Fruit fly (Drosophila melanogaster) whole organism, embryonic: Measurements from ENCODE around the gene ZnT77C.

ENCODE experiments used
- Asciz ChIP-seq: fragments of 200-800 bp; sonication (Bioruptor generic); optimal IDR thresholded peaks from 2 replicates; lab custom pipeline; 2017; ENCODE audit warnings: missing biosample characterization, mild to moderate bottlenecking, missing genetic modification characterization, missing genetic modification reagents
- B-H1 ChIP-seq: fragments of 200-800 bp; sonication (Bioruptor generic); IDR thresholded peaks from 3 replicates; pipeline ENCODE4 v1.3.6; 2022; ENCODE audit warnings: missing biosample characterization, missing genetic modification characterization
- CG10274 ChIP-seq: fragments of 200-800 bp; sonication (Bioruptor generic); optimal IDR thresholded peaks from 3 replicates; lab custom pipeline; 2017; ENCODE audit warnings: missing biosample characterization, mild to moderate bottlenecking, missing genetic modification characterization
- CG1233 ChIP-seq: fragments of 200-800 bp; sonication (Bioruptor generic); optimal IDR thresholded peaks from 4 replicates; lab custom pipeline; 2018; ENCODE audit warnings: missing biosample characterization, mild to moderate bottlenecking, missing genetic modification characterization
- CG13287 ChIP-seq: fragments of 200-800 bp; sonication (Bioruptor generic); IDR thresholded peaks from 2 replicates; pipeline ENCODE4 v1.3.6; 2022; ENCODE audit warnings: missing biosample characterization, missing genetic modification characterization; ENCODE audit not compliant: partially characterized antibody
- CG14860 ChIP-seq: fragments of 200-800 bp; sonication (Bioruptor generic); IDR thresholded peaks from 3 replicates; pipeline ENCODE4 v1.3.6; 2022; ENCODE audit warnings: missing biosample characterization, missing genetic modification characterization; ENCODE audit not compliant: partially characterized antibody
- CG14965 ChIP-seq: fragments of 200-800 bp; sonication (Bioruptor generic); optimal IDR thresholded peaks from 2 replicates; lab custom pipeline; 2016; ENCODE audit warnings: missing biosample characterization, missing genetic modification characterization, borderline replicate concordance
- CG15696 ChIP-seq: fragments of 200-800 bp; sonication (Bioruptor generic); optimal IDR thresholded peaks from 2 replicates; lab custom pipeline; 2019; ENCODE audit warnings: missing biosample characterization, mild to moderate bottlenecking, missing genetic modification characterization, moderate library complexity
- CG16813 ChIP-seq: fragments of 200-800 bp; sonication (Bioruptor generic); IDR thresholded peaks from 3 replicates; pipeline ENCODE4 v1.3.6; 2022; ENCODE audit warnings: missing biosample characterization, missing genetic modification characterization; ENCODE audit not compliant: partially characterized antibody
- CG2116 ChIP-seq: fragments of 200-800 bp; sonication (Bioruptor generic); optimal IDR thresholded peaks from 3 replicates; lab custom pipeline; 2018; ENCODE audit warnings: missing biosample characterization, mild to moderate bottlenecking, missing genetic modification characterization
- CG31441 ChIP-seq: fragments of 200-800 bp; sonication (Bioruptor generic); IDR thresholded peaks from 2 replicates; pipeline ENCODE4 v1.3.6; 2022; ENCODE audit warnings: missing biosample characterization, missing genetic modification characterization
- CG3281 ChIP-seq: fragments of 200-800 bp; sonication (Bioruptor generic); optimal IDR thresholded peaks from 3 replicates; lab custom pipeline; 2017; ENCODE audit warnings: missing biosample characterization, mild to moderate bottlenecking, missing genetic modification characterization
- CG33213 ChIP-seq: fragments of 200-800 bp; sonication (Bioruptor generic); optimal IDR thresholded peaks from 3 replicates; lab custom pipeline; 2016; ENCODE audit warnings: missing biosample characterization, missing genetic modification characterization
- CG4820 ChIP-seq: fragments of 200-800 bp; sonication (Bioruptor generic); optimal IDR thresholded peaks from 3 replicates; lab custom pipeline; 2016; ENCODE audit warnings: missing biosample characterization, missing genetic modification characterization
- CG6175 ChIP-seq: fragments of 200-800 bp; sonication (Bioruptor generic); IDR thresholded peaks from 3 replicates; pipeline ENCODE4 v1.3.6; 2022; ENCODE audit warnings: missing biosample characterization, missing genetic modification characterization
- CG6254 ChIP-seq: fragments of 200-800 bp; sonication (Bioruptor generic); optimal IDR thresholded peaks from 3 replicates; lab custom pipeline; 2017; ENCODE audit warnings: mild to moderate bottlenecking, missing biosample characterization, missing genetic modification reagents, missing genetic modification characterization
- CG6683 ChIP-seq: fragments of 200-800 bp; sonication (Bioruptor generic); optimal IDR thresholded peaks from 2 replicates; lab custom pipeline; 2017; ENCODE audit warnings: missing biosample characterization, mild to moderate bottlenecking, missing genetic modification characterization, missing genetic modification reagents
- CG8944 ChIP-seq: fragments of 200-800 bp; sonication (Bioruptor generic); optimal IDR thresholded peaks from 3 replicates; lab custom pipeline; 2016; ENCODE audit warnings: missing biosample characterization, missing genetic modification characterization
- CG9817 ChIP-seq: fragments of 200-800 bp; sonication (Bioruptor generic); optimal IDR thresholded peaks from 2 replicates; lab custom pipeline; 2018; ENCODE audit warnings: missing biosample characterization, mild to moderate bottlenecking, missing genetic modification characterization, moderate library complexity
- CG9932 ChIP-seq: fragments of 200-800 bp; sonication (Bioruptor generic); IDR thresholded peaks from 2 replicates; pipeline ENCODE4 v1.3.6; 2022; ENCODE audit warnings: missing biosample characterization, missing genetic modification characterization
- Camta ChIP-seq: fragments of 200-800 bp; sonication (Bioruptor generic); optimal IDR thresholded peaks from 2 replicates; lab custom pipeline; 2016; ENCODE audit warnings: missing biosample characterization, missing genetic modification characterization
- Fer2 ChIP-seq: fragments of 200-800 bp; sonication (Bioruptor generic); optimal IDR thresholded peaks from 2 replicates; lab custom pipeline; 2018; ENCODE audit warnings: missing biosample characterization, mild to moderate bottlenecking, missing genetic modification characterization, moderate library complexity
- Hr3 ChIP-seq: fragments of 200-800 bp; sonication (Bioruptor generic); optimal IDR thresholded peaks from 3 replicates; lab custom pipeline; 2016; ENCODE audit warnings: missing biosample characterization, missing genetic modification characterization
- Lhr ChIP-seq: fragments of 200-800 bp; sonication (Bioruptor generic); optimal IDR thresholded peaks from 3 replicates; lab custom pipeline; 2017; ENCODE audit warnings: mild to moderate bottlenecking, missing biosample characterization, missing genetic modification reagents, missing genetic modification characterization
- MESR4 ChIP-seq: fragments of 200-800 bp; sonication (Bioruptor generic); optimal IDR thresholded peaks from 2 replicates; lab custom pipeline; 2018; ENCODE audit warnings: missing biosample characterization, mild to moderate bottlenecking, missing genetic modification characterization, moderate library complexity
- Myb ChIP-seq: fragments of 200-800 bp; sonication (Bioruptor generic); optimal IDR thresholded peaks from 2 replicates; lab custom pipeline; 2016; ENCODE audit warnings: missing biosample characterization, missing genetic modification characterization
- Rfx ChIP-seq: fragments of 200-800 bp; sonication (Bioruptor generic); IDR thresholded peaks from 2 replicates; pipeline ENCODE4 v1.3.6; 2022; ENCODE audit warnings: missing biosample characterization, missing genetic modification characterization
- Side ChIP-seq: fragments of 200-800 bp; sonication (Bioruptor generic); optimal IDR thresholded peaks from 2 replicates; lab custom pipeline; 2016; ENCODE audit warnings: missing biosample characterization, missing genetic modification characterization
- Sox100B ChIP-seq: fragments of 200-800 bp; sonication (Bioruptor generic); optimal IDR thresholded peaks from 3 replicates; lab custom pipeline; 2018; ENCODE audit warnings: missing biosample characterization, mild to moderate bottlenecking, missing genetic modification characterization
- Sox102F ChIP-seq: fragments of 200-800 bp; sonication (Bioruptor generic); optimal IDR thresholded peaks from 2 replicates; lab custom pipeline; 2018; ENCODE audit warnings: missing biosample characterization, mild to moderate bottlenecking, missing genetic modification characterization, moderate library complexity
- Ssrp ChIP-seq: fragments of 200-800 bp; sonication (Bioruptor generic); optimal IDR thresholded peaks from 2 replicates; lab custom pipeline; 2018; ENCODE audit warnings: missing biosample characterization, mild to moderate bottlenecking, missing genetic modification characterization, moderate library complexity
- crc ChIP-seq: fragments of 200-800 bp; sonication (Bioruptor generic); optimal IDR thresholded peaks from 2 replicates; lab custom pipeline; 2016; ENCODE audit warnings: missing biosample characterization, missing genetic modification characterization
- dysf ChIP-seq: fragments of 200-800 bp; sonication (Bioruptor generic); IDR thresholded peaks from 3 replicates; pipeline ENCODE4 v1.3.6; 2022; ENCODE audit warnings: missing biosample characterization, missing genetic modification characterization
- ewg ChIP-seq: fragments of 200-800 bp; sonication (Bioruptor generic); optimal IDR thresholded peaks from 3 replicates; lab custom pipeline; 2017; ENCODE audit warnings: mild to moderate bottlenecking, missing biosample characterization, missing genetic modification reagents, missing genetic modification characterization
- ftz-f1 ChIP-seq: fragments of 200-800 bp; sonication (Bioruptor generic); optimal IDR thresholded peaks from 2 replicates; lab custom pipeline; 2016; ENCODE audit warnings: missing biosample characterization, missing genetic modification characterization
- gfzf ChIP-seq: fragments of 200-800 bp; sonication (Bioruptor generic); optimal IDR thresholded peaks from 2 replicates; lab custom pipeline; 2016; ENCODE audit warnings: missing biosample characterization, mild to moderate bottlenecking, missing genetic modification characterization, moderate library complexity
- gsb ChIP-seq: fragments of 200-800 bp; sonication (Bioruptor generic); IDR thresholded peaks from 2 replicates; pipeline ENCODE4 v1.3.6; 2022; ENCODE audit warnings: missing biosample characterization, missing genetic modification characterization
- lola ChIP-seq, 3 experiments: fragments of >200 bp in 2 of 3; fragments of 200-800 bp in 1 of 3; sonication (Bioruptor generic) in 1 of 3; optimal IDR thresholded peaks; 2 replicates each; lab custom pipeline; 2017 to 2019; ENCODE audit warnings: missing biosample characterization in 3 of 3, missing genetic modification characterization in 3 of 3, mild to moderate bottlenecking in 1 of 3, moderate library complexity in 1 of 3
- nerfin-2 ChIP-seq: fragments of 200-800 bp; sonication (Bioruptor generic); IDR thresholded peaks from 2 replicates; pipeline ENCODE4 v1.3.6; 2022; ENCODE audit warnings: missing biosample characterization, missing genetic modification characterization; ENCODE audit not compliant: partially characterized antibody
- pzg ChIP-seq: fragments of 200-800 bp; sonication (Bioruptor generic); optimal IDR thresholded peaks from 3 replicates; lab custom pipeline; 2018; ENCODE audit warnings: missing biosample characterization, mild to moderate bottlenecking, missing genetic modification characterization, moderate library complexity
- sens-2 ChIP-seq: fragments of 200-800 bp; sonication (Bioruptor generic); IDR thresholded peaks from 2 replicates; pipeline ENCODE4 v1.3.6; 2022; ENCODE audit warnings: missing biosample characterization, missing genetic modification characterization
- seq ChIP-seq: fragments of 200-800 bp; sonication (Bioruptor generic); IDR thresholded peaks from 2 replicates; pipeline ENCODE4 v1.3.6; 2022; ENCODE audit warnings: missing biosample characterization, missing genetic modification characterization
- shn ChIP-seq: fragments of 200-800 bp; sonication (Bioruptor generic); optimal IDR thresholded peaks from 3 replicates; lab custom pipeline; 2016; ENCODE audit warnings: missing biosample characterization, missing genetic modification characterization
- slou ChIP-seq: fragments of 200-800 bp; sonication (Bioruptor generic); optimal IDR thresholded peaks from 3 replicates; lab custom pipeline; 2016; ENCODE audit warnings: missing biosample characterization, missing genetic modification characterization
- tx ChIP-seq: fragments of 200-800 bp; sonication (Bioruptor generic); optimal IDR thresholded peaks from 2 replicates; lab custom pipeline; 2016; ENCODE audit warnings: missing biosample characterization, missing genetic modification characterization
- usp ChIP-seq: fragments of >200 bp; optimal IDR thresholded peaks from 2 replicates; lab custom pipeline; 2017; ENCODE audit warnings: missing biosample characterization, missing genetic modification characterization
- z ChIP-seq: fragments of 200-800 bp; sonication (Bioruptor generic); IDR thresholded peaks from 3 replicates; pipeline ENCODE4 v1.3.6; 2022; ENCODE audit warnings: missing biosample characterization, missing genetic modification characterization
- zfh1 ChIP-seq: fragments of 200-800 bp; sonication (Bioruptor generic); IDR thresholded peaks from 3 replicates; pipeline ENCODE4 v1.3.6; 2022; ENCODE audit warnings: missing biosample characterization, missing genetic modification characterization

The ZnT77C gene

dm6 chr3L:20540182-20540974 is 45.7 kb upstream of the ZnT77C start, which contains the start of gene Rcd2 (continued):
- TF ChIP-seq CG31441 (GFP tag; lab: Robert Waterston, UW) (peak; percentile 90), slou (GFP tag; lab: Kevin White, UChicago) (peak; percentile 31), Camta (GFP tag; lab: Kevin White, UChicago) (no peak), pzg (GFP tag; lab: Kevin White, UChicago) (peak; percentile 57), Rfx (GFP tag; lab: Robert Waterston, UW) (peak; percentile 85), Myb (GFP tag; lab: Kevin White, UChicago) (no peak), CG4820 (GFP tag; lab: Kevin White, UChicago) (peak; percentile 29), Sox100B (GFP tag; lab: Kevin White, UChicago) (peak; percentile 90), CG16813 (GFP tag; lab: Robert Waterston, UW) (peak; percentile 68; the same call in 2 of the 3 replicates), CG13287 (GFP tag; lab: Robert Waterston, UW) (peak; percentile 94), tx (GFP tag; lab: Kevin White, UChicago) (peak; percentile 40), zfh1 (GFP tag; lab: Robert Waterston, UW) (peak; percentile 59; the same call in 1 of the 3 replicates), MESR4 (no peak), CG15696 (tag; lab: Kevin White, UChicago) (peak; percentile 63), shn (peak; percentile 1), Lhr (GFP tag; lab: Kevin White, UChicago) (peak; percentile 12), CG2116 (GFP tag; lab: Kevin White, UChicago) (peak; percentile 32), CG33213 (GFP tag; lab: Kevin White, UChicago) (no peak), Sox102F (GFP tag; lab: Kevin White, UChicago) (peak; percentile 84), usp (GFP tag; lab: Kevin White, UChicago) (no peak), Hr3 (GFP tag; lab: Kevin White, UChicago) (peak; percentile 59), CG3281 (peak; percentile 94), sens-2 (GFP tag; lab: Robert Waterston, UW) (0 out of 2 replicates have a peak, but pooled peaks have one; percentile 11), seq (GFP tag; lab: Robert Waterston, UW) (peak; percentile 87), CG9932 (GFP tag; lab: Robert Waterston, UW) (peak; percentile 86), z (GFP tag; lab: Robert Waterston, UW) (no peak), Side (GFP tag; lab: Kevin White, UChicago) (no peak), gfzf (GFP tag; lab: Kevin White, UChicago) (no peak), CG6175 (GFP tag; lab: Robert Waterston, UW) (peak; percentile 43; the same call in 1 of the 3 replicates), CG10274 (GFP tag; lab: Kevin White, UChicago) (peak; percentile 17), CG8944 (no peak), CG1233 (GFP tag; lab: Kevin White, UChicago) (peak; percentile 87), CG9817 (tag; lab: Kevin White, UChicago) (peak; percentile 76), CG6683 (GFP tag; lab: Kevin White, UChicago) (peak; percentile 88), ftz-f1 (no peak), dysf (GFP tag; lab: Robert Waterston, UW) (peak; percentile 87), Fer2 (tag; lab: Kevin White, UChicago) (peak; percentile 83), crc (GFP tag; lab: Kevin White, UChicago) (peak; percentile 44), CG6254 (GFP tag; lab: Kevin White, UChicago) (peak; percentile 60), B-H1 (GFP tag; lab: Robert Waterston, UW) (peak; percentile 60), ewg (GFP tag; lab: Kevin White, UChicago) (no peak), Asciz (GFP tag; lab: Kevin White, UChicago) (peak; percentile 91), lola (GFP tag; optimal IDR thresholded peaks at IDR 0.05; lab: Kevin White, UChicago) (peak in 1 of 3 experiments; percentile 17), gsb (peak; percentile 31; the same call in 1 of the 2 replicates), CG14860 (GFP tag; lab: Robert Waterston, UW) (peak; percentile 88), nerfin-2 (GFP tag; lab: Robert Waterston, UW) (peak; percentile 77), CG14965 (GFP tag; lab: Kevin White, UChicago) (no peak), Ssrp (peak; percentile 52)
